Worm (Caenorhabditis elegans) whole organism, L4 larva: Measurements from ENCODE around the gene C55A6.1.

Source experiments
- R02D3.7 ChIP-seq: fragments of 150-350 bp; sonication (generic microtip); optimal IDR thresholded peaks from 3 replicates; lab custom pipeline; 2014; ENCODE audit warnings: missing biosample characterization, missing genetic modification characterization
- aly-2 ChIP-seq: sonication (generic microtip); optimal IDR thresholded peaks from 2 replicates; lab custom pipeline; 2018; ENCODE audit warnings: missing biosample characterization, missing genetic modification characterization
- mxl-2 ChIP-seq: fragments of 200-800 bp; sonication (Bioruptor generic); conservative IDR thresholded peaks from 2 replicates; pipeline ENCODE4 v1.3.6; 2022; ENCODE audit warnings: missing genetic modification reagents, missing genetic modification characterization, missing compliant biosample characterization
- php-3 ChIP-seq: fragments of 200-800 bp; sonication (Bioruptor generic); IDR thresholded peaks from 2 replicates; pipeline ENCODE4 v1.3.6; 2022; ENCODE audit warnings: missing genetic modification reagents, missing genetic modification characterization, missing compliant biosample characterization
- unc-130 ChIP-seq: sonication (generic microtip); optimal IDR thresholded peaks from 2 replicates; lab custom pipeline; 2016; ENCODE audit warnings: missing genetic modification reagents, missing genetic modification characterization, missing compliant biosample characterization

DNA sequence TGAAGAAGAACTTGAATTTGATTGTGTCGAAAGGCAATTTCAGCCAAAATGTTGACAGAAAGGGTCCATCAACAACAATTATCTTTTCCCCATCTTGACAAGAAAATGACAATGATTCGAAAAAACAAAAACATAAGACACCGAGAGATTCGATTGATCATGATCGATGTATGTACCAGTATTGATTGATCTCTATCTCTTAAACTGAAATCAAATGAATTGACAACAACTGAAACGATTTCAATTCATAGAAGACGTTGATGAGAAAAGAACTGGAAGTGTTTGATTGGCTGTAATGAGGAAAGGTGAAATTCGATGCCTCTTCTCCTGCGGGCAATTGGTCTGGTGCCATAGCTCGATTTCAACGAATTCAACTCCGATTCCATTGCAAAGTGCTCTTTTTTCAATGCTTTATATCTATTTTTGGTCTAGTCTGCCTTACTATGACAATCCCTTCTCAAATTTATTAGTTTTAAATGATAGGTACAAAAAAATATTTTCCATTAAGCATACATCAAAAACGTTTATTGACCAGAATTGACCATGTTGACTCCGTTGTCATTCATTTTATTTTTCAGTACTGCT lies 28.7 kb upstream of the C55A6.1 start:
- TF ChIP-seq mxl-2 (no peak), unc-130 (GFP tag; lab: Kevin White, UChicago) (no peak), R02D3.7 (tag; lab: Kevin White, UChicago) (no peak), aly-2 (tag; lab: Kevin White, UChicago) (no peak), php-3 (GFP tag; lab: Robert Waterston, UW) (no peak)
